Worm (Caenorhabditis elegans) whole organism, L3 larva: ENCODE results near the gene C41A3.2.

Experiments
- R02D3.7 ChIP-seq: fragments of 150-350 bp; optimal IDR thresholded peaks from 2 replicates; lab custom pipeline; 2014; ENCODE audit warnings: missing biosample characterization, missing genetic modification characterization
- ZK546.5 ChIP-seq: sonication (generic microtip); optimal IDR thresholded peaks from 2 replicates; lab custom pipeline; 2017; ENCODE audit warnings: missing biosample characterization, missing genetic modification characterization
- ama-1 ChIP-seq: fragments of 150-350 bp; optimal IDR thresholded peaks from 2 replicates; lab custom pipeline; 2018
- ceh-28 ChIP-seq: fragments of 150-350 bp; optimal IDR thresholded peaks from 2 replicates; lab custom pipeline; 2014; ENCODE audit warnings: missing biosample characterization, missing genetic modification reagents, missing genetic modification characterization
- ceh-9 ChIP-seq: sonication (generic microtip); optimal IDR thresholded peaks from 2 replicates; lab custom pipeline; 2018; ENCODE audit warnings: missing biosample characterization, missing genetic modification characterization
- daf-12 ChIP-seq: fragments of 150-350 bp; optimal IDR thresholded peaks from 2 replicates; lab custom pipeline; 2014; ENCODE audit warnings: missing biosample characterization, missing genetic modification reagents, missing genetic modification characterization
- egl-27 ChIP-seq: sonication (generic microtip); optimal IDR thresholded peaks from 4 replicates; lab custom pipeline; 2017; ENCODE audit warnings: missing biosample characterization, missing genetic modification reagents, missing genetic modification characterization
- egl-5 ChIP-seq: fragments of 150-350 bp; optimal IDR thresholded peaks from 2 replicates; lab custom pipeline; 2017; ENCODE audit warnings: missing biosample characterization, missing genetic modification reagents, missing genetic modification characterization, inconsistent platforms
- elt-1 ChIP-seq: fragments of 150-350 bp; optimal IDR thresholded peaks from 2 replicates; lab custom pipeline; 2014; ENCODE audit warnings: missing biosample characterization, missing genetic modification characterization
- elt-2 ChIP-seq: sonication (generic microtip); optimal IDR thresholded peaks from 2 replicates; lab custom pipeline; 2016; ENCODE audit warnings: missing genetic modification reagents, mild to moderate bottlenecking, missing genetic modification characterization, missing compliant biosample characterization
- fkh-10 ChIP-seq: sonication (generic microtip); optimal IDR thresholded peaks from 2 replicates; lab custom pipeline; 2017; ENCODE audit warnings: missing biosample characterization, missing genetic modification reagents, missing genetic modification characterization
- fkh-2 ChIP-seq: fragments of 150-350 bp; optimal IDR thresholded peaks from 2 replicates; lab custom pipeline; 2014; ENCODE audit warnings: missing biosample characterization, missing genetic modification reagents, missing genetic modification characterization
- fos-1 ChIP-seq: fragments of 150-350 bp; optimal IDR thresholded peaks from 2 replicates; lab custom pipeline; 2014; ENCODE audit warnings: missing biosample characterization, missing genetic modification characterization
- hmg-11 ChIP-seq: sonication (generic microtip); optimal IDR thresholded peaks from 2 replicates; lab custom pipeline; 2016; ENCODE audit warnings: missing genetic modification characterization, missing compliant biosample characterization
- jun-1 ChIP-seq: fragments of 150-350 bp; optimal IDR thresholded peaks from 2 replicates; lab custom pipeline; 2014; ENCODE audit warnings: missing biosample characterization, missing genetic modification reagents, missing genetic modification characterization
- lin-39 ChIP-seq: fragments of 150-350 bp; optimal IDR thresholded peaks from 2 replicates; lab custom pipeline; 2018; ENCODE audit warnings: missing biosample characterization, missing genetic modification reagents, missing genetic modification characterization
- mdl-1 ChIP-seq: fragments of 150-350 bp; optimal IDR thresholded peaks from 2 replicates; lab custom pipeline; 2014; ENCODE audit warnings: missing biosample characterization, missing genetic modification characterization
- mml-1 ChIP-seq: fragments of 150-350 bp; sonication (generic microtip); optimal IDR thresholded peaks from 3 replicates; lab custom pipeline; 2014; ENCODE audit warnings: missing biosample characterization, missing genetic modification characterization
- nfya-1 ChIP-seq: sonication (generic microtip); optimal IDR thresholded peaks from 2 replicates; lab custom pipeline; 2017; ENCODE audit warnings: missing genetic modification characterization, mild to moderate bottlenecking, missing compliant biosample characterization, antibody characterized with exemption, moderate library complexity; ENCODE audit not compliant: insufficient read depth
- nhr-11 ChIP-seq: fragments of 150-350 bp; optimal IDR thresholded peaks from 2 replicates; lab custom pipeline; 2014; ENCODE audit warnings: missing biosample characterization, missing genetic modification characterization
- nhr-23 ChIP-seq: fragments of 150-350 bp; optimal IDR thresholded peaks from 2 replicates; lab custom pipeline; 2014; ENCODE audit warnings: missing biosample characterization, missing genetic modification reagents, missing genetic modification characterization
- nhr-237 ChIP-seq: fragments of 150-350 bp; optimal IDR thresholded peaks from 2 replicates; lab custom pipeline; 2014; ENCODE audit warnings: missing biosample characterization, missing genetic modification characterization
- nhr-43 ChIP-seq: sonication (generic microtip); optimal IDR thresholded peaks from 2 replicates; lab custom pipeline; 2016; ENCODE audit warnings: mild to moderate bottlenecking, missing genetic modification characterization, missing compliant biosample characterization; ENCODE audit not compliant: poor library complexity, severe bottlenecking
- nhr-67 ChIP-seq: fragments of 150-350 bp; optimal IDR thresholded peaks from 2 replicates; lab custom pipeline; 2014; ENCODE audit warnings: missing biosample characterization, missing genetic modification characterization
- nhr-76 ChIP-seq: fragments of 150-350 bp; sonication (generic microtip); optimal IDR thresholded peaks from 5 replicates; lab custom pipeline; 2014; ENCODE audit warnings: missing biosample characterization, missing genetic modification characterization
- nhr-77 ChIP-seq: fragments of 150-350 bp; optimal IDR thresholded peaks from 2 replicates; lab custom pipeline; 2014; ENCODE audit warnings: missing biosample characterization, missing genetic modification characterization
- pha-4 ChIP-seq: fragments of 150-350 bp; optimal IDR thresholded peaks from 2 replicates; lab custom pipeline; 2014; ENCODE audit warnings: missing biosample characterization, missing genetic modification reagents, missing genetic modification characterization
- pqm-1 ChIP-seq: fragments of 150-350 bp; optimal IDR thresholded peaks from 2 replicates; lab custom pipeline; 2017; ENCODE audit warnings: missing biosample characterization, missing genetic modification characterization, inconsistent platforms
- skn-1 ChIP-seq: fragments of 150-350 bp; optimal IDR thresholded peaks from 2 replicates; lab custom pipeline; 2014; ENCODE audit warnings: missing biosample characterization, missing genetic modification characterization
- snpc-4 ChIP-seq: fragments of 150-350 bp; optimal IDR thresholded peaks from 2 replicates; lab custom pipeline; 2014; ENCODE audit warnings: missing biosample characterization, missing genetic modification characterization
- tbx-2 ChIP-seq: sonication (generic microtip); optimal IDR thresholded peaks from 2 replicates; lab custom pipeline; 2016; ENCODE audit warnings: mild to moderate bottlenecking, missing genetic modification characterization, missing compliant biosample characterization
- unc-62 ChIP-seq: fragments of 150-350 bp; sonication (generic microtip); optimal IDR thresholded peaks from 4 replicates; lab custom pipeline; 2014; ENCODE audit warnings: missing biosample characterization, missing genetic modification reagents, missing genetic modification characterization
- zag-1 ChIP-seq: fragments of 150-350 bp; optimal IDR thresholded peaks from 2 replicates; lab custom pipeline; 2014; ENCODE audit warnings: missing biosample characterization, missing genetic modification characterization
- ztf-11 ChIP-seq: fragments of 150-350 bp; optimal IDR thresholded peaks from 2 replicates; lab custom pipeline; 2014; ENCODE audit warnings: missing biosample characterization, missing genetic modification characterization

Gene C41A3.2

ce11 chrX:5455107-5455506, 41.0 kb upstream of the C41A3.2 start:
- TF ChIP-seq mml-1 (tag; lab: Kevin White, UChicago) (no peak), nhr-23 (no peak), ceh-9 (no peak), mdl-1 (tag; lab: Kevin White, UChicago) (no peak), zag-1 (tag; lab: Kevin White, UChicago) (no peak), snpc-4 (tag; lab: Kevin White, UChicago) (no peak)

- no peak for TF ChIP-seq ceh-9
- peak; percentile 32 for TF ChIP-seq lin-39
- peak; percentile 18 for TF ChIP-seq unc-62 (GFP tag; lab: Kevin White, UChicago)
- TF ChIP-seq mdl-1 (tag; lab: Kevin White, UChicago): no peak
- TF ChIP-seq, all 47 proteins: peak for 2
Measured at ce11 chrX:5451706-5452105, 37.6 kb upstream of the C41A3.2 start.

ce11 chrX:5450773-5451447, 36.8 kb upstream of the C41A3.2 start, which contains the start of gene C25F6.6:
TSS of gene C25F6.6 (minus strand) at chrX:5450823.
- no peak for TF ChIP-seq nfya-1 (tag; lab: Kevin White, UChicago)
- TF ChIP-seq pqm-1 (tag; lab: Kevin White, UChicago): peak; percentile 11
- TF ChIP-seq fkh-10: no peak
- no peak for TF ChIP-seq hmg-11 (tag; lab: Kevin White, UChicago)
- no peak for TF ChIP-seq daf-12 (tag; lab: Kevin White, UChicago)
- peak; percentile 32 for TF ChIP-seq elt-2 (tag; lab: Kevin White, UChicago)
- peak; percentile 11 for TF ChIP-seq nhr-23

- TF ChIP-seq fkh-2 (tag; lab: Kevin White, UChicago) (no peak), skn-1 (tag; lab: Kevin White, UChicago) (no peak), mml-1 (tag; lab: Kevin White, UChicago) (no peak), egl-5 (no peak), daf-12 (tag; lab: Kevin White, UChicago) (no peak), elt-1 (tag; lab: Kevin White, UChicago) (no peak), fkh-10 (no peak), ztf-11 (tag; lab: Kevin White, UChicago) (no peak)
- TF ChIP-seq, all 47 proteins: peak for 0
Measured at ce11 chrX:5447941-5448340, 33.8 kb upstream of the C41A3.2 start, which contains the start of gene C25F6.8. TSS of gene C25F6.8 (plus strand) at chrX:5448241.

- TF ChIP-seq nhr-43: no peak
- TF ChIP-seq pha-4 (tag; lab: Kevin White, UChicago): no peak
- no peak for TF ChIP-seq nhr-11 (tag; lab: Kevin White, UChicago)
- no peak for TF ChIP-seq hmg-11 (tag; lab: Kevin White, UChicago)
- no peak for TF ChIP-seq ztf-11 (tag; lab: Kevin White, UChicago)
- TF ChIP-seq skn-1 (tag; lab: Kevin White, UChicago): no peak
- TF ChIP-seq jun-1 (tag; lab: Kevin White, UChicago): no peak
- TF ChIP-seq nhr-67: no peak
- no peak for TF ChIP-seq nhr-237
- no peak for TF ChIP-seq fkh-2 (tag; lab: Kevin White, UChicago)
- no peak for TF ChIP-seq egl-27 (tag; lab: Kevin White, UChicago)
- TF ChIP-seq ceh-9: no peak
- TF ChIP-seq pqm-1 (tag; lab: Kevin White, UChicago): no peak
- TF ChIP-seq fos-1 (tag; lab: Kevin White, UChicago): no peak
- no peak for TF ChIP-seq nhr-23
- TF ChIP-seq tbx-2 (tag; lab: Kevin White, UChicago): no peak
- no peak for TF ChIP-seq ZK546.5 (tag; lab: Kevin White, UChicago)
Measured at ce11 chrX:5447381-5447780, 33.2 kb upstream of the C41A3.2 start.

ce11 chrX:5444863-5445262, 30.7 kb upstream of the C41A3.2 start, which contains the start of gene itm-2:
TSS of gene itm-2 (plus strand) at chrX:5445163.
- TF ChIP-seq R02D3.7 (tag; lab: Kevin White, UChicago) (no peak), fkh-2 (tag; lab: Kevin White, UChicago) (no peak), nhr-76 (tag; lab: Kevin White, UChicago) (no peak), nhr-23 (no peak), snpc-4 (tag; lab: Kevin White, UChicago) (no peak), nhr-77 (tag; lab: Kevin White, UChicago) (no peak), skn-1 (tag; lab: Kevin White, UChicago) (no peak), nhr-67 (no peak), daf-12 (tag; lab: Kevin White, UChicago) (no peak), ceh-28 (tag; lab: Kevin White, UChicago) (no peak), nhr-43 (no peak), unc-62 (GFP tag; lab: Kevin White, UChicago) (no peak), hmg-11 (tag; lab: Kevin White, UChicago) (no peak), ama-1 (lab: Kevin White, UChicago) (no peak)
